Fruit fly (Drosophila melanogaster) whole organism, embryonic: ENCODE results near the gene Pgm1.

Experiments
- B-H2 ChIP-seq: fragments of 200-800 bp; sonication (Bioruptor generic); optimal IDR thresholded peaks from 2 replicates; lab custom pipeline; 2018; ENCODE audit warnings: missing biosample characterization, mild to moderate bottlenecking, missing genetic modification characterization
- CG10462 ChIP-seq: fragments of 200-800 bp; sonication (Bioruptor generic); optimal IDR thresholded peaks from 2 replicates; lab custom pipeline; 2016; ENCODE audit warnings: missing biosample characterization, missing genetic modification characterization
- CG11456 ChIP-seq: fragments of 200-800 bp; sonication (Bioruptor generic); IDR thresholded peaks from 3 replicates; pipeline ENCODE4 v1.3.6; 2022; ENCODE audit warnings: missing biosample characterization, missing genetic modification characterization
- CG11504 ChIP-seq: fragments of 200-800 bp; sonication (Bioruptor generic); optimal IDR thresholded peaks from 3 replicates; lab custom pipeline; 2019; ENCODE audit warnings: missing biosample characterization, mild to moderate bottlenecking, missing genetic modification characterization, moderate library complexity
- CG12744 ChIP-seq: fragments of 200-800 bp; sonication (Bioruptor generic); optimal IDR thresholded peaks from 2 replicates; lab custom pipeline; 2016; ENCODE audit warnings: missing biosample characterization, missing genetic modification characterization
- CG13296 ChIP-seq: fragments of 200-800 bp; sonication (Bioruptor generic); optimal IDR thresholded peaks from 3 replicates; lab custom pipeline; 2018; ENCODE audit warnings: missing biosample characterization, mild to moderate bottlenecking, missing genetic modification characterization
- CG14860 ChIP-seq: fragments of 200-800 bp; sonication (Bioruptor generic); IDR thresholded peaks from 3 replicates; pipeline ENCODE4 v1.3.6; 2022; ENCODE audit warnings: missing biosample characterization, missing genetic modification characterization; ENCODE audit not compliant: partially characterized antibody
- CG16779 ChIP-seq: fragments of 200-800 bp; sonication (Bioruptor generic); IDR thresholded peaks from 2 replicates; pipeline ENCODE4 v1.3.6; 2022; ENCODE audit warnings: missing biosample characterization, missing genetic modification characterization
- CG17328 ChIP-seq: fragments of 200-800 bp; sonication (Bioruptor generic); IDR thresholded peaks from 2 replicates; pipeline ENCODE4 v1.3.6; 2022; ENCODE audit warnings: missing biosample characterization, missing genetic modification characterization
- CG18476 ChIP-seq: fragments of 200-800 bp; sonication (Bioruptor generic); optimal IDR thresholded peaks from 2 replicates; lab custom pipeline; 2016; ENCODE audit warnings: missing biosample characterization, mild to moderate bottlenecking, missing genetic modification characterization
- CG2889 ChIP-seq: fragments of 200-800 bp; sonication (Bioruptor generic); IDR thresholded peaks from 3 replicates; pipeline ENCODE4 v1.3.6; 2022; ENCODE audit warnings: missing biosample characterization, missing genetic modification characterization
- CG32532 ChIP-seq: fragments of 200-800 bp; sonication (Bioruptor generic); IDR thresholded peaks from 2 replicates; pipeline ENCODE4 v1.3.6; 2022; ENCODE audit warnings: missing biosample characterization, missing genetic modification characterization
- CG32767 ChIP-seq: fragments of 200-800 bp; sonication (Bioruptor generic); IDR thresholded peaks from 2 replicates; pipeline ENCODE4 v1.3.6; 2022; ENCODE audit warnings: missing biosample characterization, missing genetic modification characterization
- CG4282 ChIP-seq: fragments of 200-800 bp; sonication (Bioruptor generic); optimal IDR thresholded peaks from 2 replicates; lab custom pipeline; 2016; ENCODE audit warnings: missing biosample characterization, missing genetic modification characterization
- CG5180 ChIP-seq: fragments of 200-800 bp; sonication (Bioruptor generic); optimal IDR thresholded peaks from 3 replicates; lab custom pipeline; 2017; ENCODE audit warnings: missing biosample characterization, missing genetic modification characterization, mild to moderate bottlenecking, moderate library complexity, missing genetic modification reagents
- CG5953 ChIP-seq: fragments of 200-800 bp; sonication (Bioruptor generic); IDR thresholded peaks from 2 replicates; pipeline ENCODE4 v1.3.6; 2022; ENCODE audit warnings: missing biosample characterization, missing genetic modification characterization
- CG6765 ChIP-seq: fragments of 200-800 bp; sonication (Bioruptor generic); optimal IDR thresholded peaks from 3 replicates; lab custom pipeline; 2017; ENCODE audit warnings: missing biosample characterization, mild to moderate bottlenecking, missing genetic modification characterization
- CG7556 ChIP-seq: fragments of 200-800 bp; sonication (Bioruptor generic); optimal IDR thresholded peaks from 2 replicates; lab custom pipeline; 2017; ENCODE audit warnings: missing biosample characterization, mild to moderate bottlenecking, missing genetic modification characterization
- CG7839 ChIP-seq: fragments of 200-800 bp; sonication (Bioruptor generic); optimal IDR thresholded peaks from 3 replicates; lab custom pipeline; 2018; ENCODE audit warnings: missing biosample characterization, mild to moderate bottlenecking, missing genetic modification characterization, moderate library complexity
- CG9215 ChIP-seq: fragments of 200-800 bp; sonication (Bioruptor generic); IDR thresholded peaks from 2 replicates; pipeline ENCODE4 v1.3.6; 2022; ENCODE audit warnings: missing biosample characterization, missing genetic modification characterization
- CG9932 ChIP-seq: fragments of 200-800 bp; sonication (Bioruptor generic); IDR thresholded peaks from 2 replicates; pipeline ENCODE4 v1.3.6; 2022; ENCODE audit warnings: missing biosample characterization, missing genetic modification characterization
- CHES-1-like ChIP-seq: fragments of 200-800 bp; sonication (Bioruptor generic); optimal IDR thresholded peaks from 2 replicates; lab custom pipeline; 2016; ENCODE audit warnings: missing biosample characterization, missing genetic modification characterization
- D19B ChIP-seq: fragments of 200-800 bp; sonication (Bioruptor generic); optimal IDR thresholded peaks from 2 replicates; lab custom pipeline; 2017; ENCODE audit warnings: missing biosample characterization, mild to moderate bottlenecking, missing genetic modification characterization
- Dbx ChIP-seq: fragments of 200-800 bp; sonication (Bioruptor generic); IDR thresholded peaks from 3 replicates; pipeline ENCODE4 v1.3.6; 2022; ENCODE audit warnings: missing biosample characterization, missing genetic modification characterization
- Dfd ChIP-seq, 2 experiments: fragments of >200 bp; optimal IDR thresholded peaks; 2 replicates each; lab custom pipeline; 2017; ENCODE audit warnings: missing biosample characterization in 2 of 2, missing genetic modification characterization in 2 of 2
- H15 ChIP-seq: fragments of 200-800 bp; sonication (Bioruptor generic); IDR thresholded peaks from 3 replicates; pipeline ENCODE4 v1.3.6; 2022; ENCODE audit warnings: missing biosample characterization, missing genetic modification characterization
- HmgD ChIP-seq: fragments of 200-800 bp; sonication (Bioruptor generic); optimal IDR thresholded peaks from 3 replicates; lab custom pipeline; 2016; ENCODE audit warnings: missing biosample characterization, missing genetic modification characterization
- Hmr ChIP-seq: fragments of 200-800 bp; sonication (Bioruptor generic); optimal IDR thresholded peaks from 3 replicates; lab custom pipeline; 2017; ENCODE audit warnings: mild to moderate bottlenecking, missing biosample characterization, missing genetic modification reagents, missing genetic modification characterization
- Oli ChIP-seq: fragments of 200-800 bp; sonication (Bioruptor generic); optimal IDR thresholded peaks from 2 replicates; lab custom pipeline; 2018; ENCODE audit warnings: missing biosample characterization, mild to moderate bottlenecking, missing genetic modification characterization, moderate library complexity
- Sox102F ChIP-seq: fragments of 200-800 bp; sonication (Bioruptor generic); optimal IDR thresholded peaks from 2 replicates; lab custom pipeline; 2018; ENCODE audit warnings: missing biosample characterization, mild to moderate bottlenecking, missing genetic modification characterization, moderate library complexity
- Sry-β ChIP-seq: fragments of 200-800 bp; sonication (Bioruptor generic); optimal IDR thresholded peaks from 2 replicates; lab custom pipeline; 2018; ENCODE audit warnings: missing biosample characterization, mild to moderate bottlenecking, missing genetic modification characterization, moderate library complexity
- Usf ChIP-seq: fragments of 200-800 bp; sonication (Bioruptor generic); optimal IDR thresholded peaks from 2 replicates; lab custom pipeline; 2017; ENCODE audit warnings: missing genotype, missing biosample characterization, missing genetic modification characterization
- bab2 ChIP-seq: fragments of 200-800 bp; sonication (Bioruptor generic); optimal IDR thresholded peaks from 2 replicates; lab custom pipeline; 2016; ENCODE audit warnings: missing biosample characterization, missing genetic modification characterization
- bbx ChIP-seq: fragments of 200-800 bp; sonication (Bioruptor generic); IDR thresholded peaks from 2 replicates; pipeline ENCODE4 v1.3.6; 2022; ENCODE audit warnings: missing biosample characterization, missing genetic modification characterization; ENCODE audit not compliant: partially characterized antibody
- chm ChIP-seq: fragments of 200-800 bp; sonication (Bioruptor generic); IDR thresholded peaks from 2 replicates; pipeline ENCODE4 v1.3.6; 2022; ENCODE audit warnings: missing biosample characterization, missing genetic modification characterization
- corto ChIP-seq: fragments of 200-800 bp; sonication (Bioruptor generic); optimal IDR thresholded peaks from 2 replicates; lab custom pipeline; 2016; ENCODE audit warnings: missing biosample characterization, mild to moderate bottlenecking, missing genetic modification characterization, moderate library complexity
- cwo ChIP-seq: fragments of 200-800 bp; sonication (Bioruptor generic); optimal IDR thresholded peaks from 3 replicates; lab custom pipeline; 2017; ENCODE audit warnings: missing biosample characterization, missing genetic modification characterization, mild to moderate bottlenecking, moderate library complexity, missing genetic modification reagents
- dysf ChIP-seq: fragments of 200-800 bp; sonication (Bioruptor generic); IDR thresholded peaks from 3 replicates; pipeline ENCODE4 v1.3.6; 2022; ENCODE audit warnings: missing biosample characterization, missing genetic modification characterization
- ewg ChIP-seq: fragments of 200-800 bp; sonication (Bioruptor generic); optimal IDR thresholded peaks from 3 replicates; lab custom pipeline; 2017; ENCODE audit warnings: mild to moderate bottlenecking, missing biosample characterization, missing genetic modification reagents, missing genetic modification characterization
- gem ChIP-seq: fragments of 200-800 bp; sonication (Bioruptor generic); optimal IDR thresholded peaks from 2 replicates; lab custom pipeline; 2019; ENCODE audit warnings: missing biosample characterization, mild to moderate bottlenecking, missing genetic modification characterization, moderate library complexity
- gro ChIP-seq: fragments of 200-800 bp; sonication (Bioruptor generic); optimal IDR thresholded peaks from 2 replicates; lab custom pipeline; 2016; ENCODE audit warnings: missing biosample characterization, missing genetic modification characterization
- inv ChIP-seq: fragments of 200-800 bp; sonication (Bioruptor generic); IDR thresholded peaks from 2 replicates; pipeline ENCODE4 v1.3.6; 2022; ENCODE audit warnings: missing biosample characterization, missing genetic modification characterization; ENCODE audit not compliant: partially characterized antibody
- klu ChIP-seq: fragments of 200-800 bp; sonication (Bioruptor generic); IDR thresholded peaks from 2 replicates; pipeline ENCODE4 v1.3.6; 2022; ENCODE audit warnings: missing biosample characterization, missing genetic modification characterization
- otp ChIP-seq: fragments of 200-800 bp; sonication (Bioruptor generic); IDR thresholded peaks from 3 replicates; pipeline ENCODE4, ENCODE4 v1.3.6; 2022; ENCODE audit warnings: missing biosample characterization, missing genetic modification characterization
- sens ChIP-seq: fragments of 200-800 bp; sonication (Bioruptor generic); peaks from one replicate; lab custom pipeline; 2016; ENCODE audit warnings: missing biosample characterization, missing genetic modification characterization
- slbo ChIP-seq: fragments of 200-800 bp; sonication (Bioruptor generic); IDR thresholded peaks from 2 replicates; pipeline ENCODE4 v1.3.6; 2022; ENCODE audit warnings: missing biosample characterization, missing genetic modification characterization
- tgo ChIP-seq: fragments of 200-800 bp; sonication (Bioruptor generic); IDR thresholded peaks from 3 replicates; pipeline ENCODE4 v1.3.6; 2022; ENCODE audit warnings: missing biosample characterization, missing genetic modification characterization
- tin ChIP-seq: fragments of 200-800 bp; sonication (Bioruptor generic); optimal IDR thresholded peaks from 3 replicates; lab custom pipeline; 2016; ENCODE audit warnings: missing biosample characterization, missing genetic modification characterization
- trem ChIP-seq: fragments of 200-800 bp; optimal IDR thresholded peaks from 3 replicates; lab custom pipeline; 2019; ENCODE audit warnings: missing biosample characterization, mild to moderate bottlenecking, missing genetic modification characterization, moderate library complexity
- zfh2 ChIP-seq: fragments of 200-800 bp; sonication (Bioruptor generic); optimal IDR thresholded peaks from 2 replicates; lab custom pipeline; 2016; ENCODE audit warnings: missing biosample characterization, missing genetic modification characterization

The Pgm1 gene

DNA sequence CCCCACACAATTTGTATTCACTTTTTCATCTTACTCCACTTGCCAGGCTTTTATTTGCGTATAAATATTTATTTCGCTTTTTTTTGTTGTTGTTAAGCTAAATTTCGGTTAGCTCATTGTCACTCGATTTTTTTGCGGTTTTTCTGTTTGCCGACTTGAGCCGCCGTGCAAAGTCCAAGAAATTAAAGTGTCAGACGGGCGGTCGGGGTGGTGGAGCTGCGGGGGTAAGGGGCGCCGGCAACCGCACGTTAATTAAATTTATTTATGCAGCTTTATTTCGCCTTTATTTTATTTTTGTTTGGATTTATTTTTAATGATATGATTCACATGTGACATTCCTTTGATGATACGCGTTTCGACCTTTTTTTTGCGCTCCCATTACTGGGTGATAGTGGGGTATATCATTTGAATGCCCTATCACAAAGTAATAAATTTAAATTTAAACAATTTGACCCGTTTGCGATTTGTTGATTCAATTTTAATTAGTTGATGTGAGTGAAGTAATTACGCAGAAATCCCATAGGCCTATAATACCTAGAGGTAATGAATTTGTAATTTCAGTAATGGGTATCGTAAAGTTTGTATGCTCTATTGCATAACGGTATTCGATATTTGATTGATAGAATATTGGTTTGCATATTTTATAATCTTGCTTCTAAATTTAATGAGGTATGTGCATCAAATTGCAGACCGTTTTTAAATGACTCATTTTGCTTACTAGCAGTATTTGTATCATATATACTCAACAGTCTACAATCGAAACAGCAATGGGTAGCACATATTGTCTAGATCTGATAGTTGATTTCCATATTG, 37.2 kb upstream of the Pgm1 start (continued):
- TF ChIP-seq klu (GFP tag; lab: Robert Waterston, UW) (no peak), CG32532 (GFP tag; lab: Robert Waterston, UW) (peak; percentile 77), CG6765 (GFP tag; lab: Kevin White, UChicago) (no peak), Oli (tag; lab: Kevin White, UChicago) (peak; percentile 48), cwo (GFP tag; lab: Kevin White, UChicago) (no peak), CG2889 (peak; percentile 41; the same call in 1 of the 3 replicates), CG9932 (GFP tag; lab: Robert Waterston, UW) (peak; percentile 74), Usf (GFP tag; lab: Kevin White, UChicago) (peak; percentile 65), CG4282 (no peak), trem (no peak), tin (peak; percentile 22), CG5180 (GFP tag; lab: Kevin White, UChicago) (no peak), CG7556 (GFP tag; lab: Kevin White, UChicago) (peak; percentile 32), CG10462 (GFP tag; lab: Kevin White, UChicago) (no peak), tgo (GFP tag; lab: Robert Waterston, UW) (peak; percentile 19; the same call in 1 of the 3 replicates), corto (GFP tag; lab: Kevin White, UChicago) (peak; percentile 6), slbo (GFP tag; lab: Robert Waterston, UW) (peak; percentile 78), CG11504 (peak; percentile 57), HmgD (GFP tag; lab: Kevin White, UChicago) (no peak), bab2 (GFP tag; lab: Kevin White, UChicago) (peak; percentile 51), CG9215 (GFP tag; lab: Robert Waterston, UW) (peak; percentile 31), CG5953 (no peak), Dbx (GFP tag; lab: Robert Waterston, UW) (peak; percentile 62; the same call in 2 of the 3 replicates), CG16779 (no peak), CG12744 (peak; percentile 58), sens (GFP tag; lab: Kevin White, UChicago) (peak; percentile 71), zfh2 (GFP tag; lab: Kevin White, UChicago) (peak; percentile 75), B-H2 (no peak), CG14860 (GFP tag; lab: Robert Waterston, UW) (no peak), D19B (GFP tag; lab: Kevin White, UChicago) (peak; percentile 90), CG18476 (GFP tag; lab: Kevin White, UChicago) (peak; percentile 28), H15 (GFP tag; lab: Robert Waterston, UW) (no peak), dysf (GFP tag; lab: Robert Waterston, UW) (peak; percentile 68), Sry-β (GFP tag; lab: Kevin White, UChicago) (no peak), Sox102F (GFP tag; lab: Kevin White, UChicago) (peak; percentile 44), gro (GFP tag; lab: Kevin White, UChicago) (peak; percentile 33), gem (tag; lab: Kevin White, UChicago) (peak; percentile 64), ewg (peak; percentile 16), CG32767 (GFP tag; lab: Robert Waterston, UW) (no peak), chm (GFP tag; lab: Robert Waterston, UW) (no peak), otp (GFP tag; lab: Robert Waterston, UW) (0 out of 3 replicates have a peak, but pooled peaks have one; percentile 45), inv (GFP tag; lab: Robert Waterston, UW) (no peak), CG7839 (tag; lab: Kevin White, UChicago) (peak; percentile 53), CG17328 (no peak), bbx (GFP tag; lab: Robert Waterston, UW) (no peak), CHES-1-like (peak; percentile 50), Hmr (GFP tag; lab: Kevin White, UChicago) (peak; percentile 46), CG11456 (no peak), CG13296 (GFP tag; lab: Kevin White, UChicago) (no peak), Dfd (GFP tag; optimal IDR thresholded peaks at IDR 0.05; lab: Kevin White, UChicago) (no peak)
